Fruit fly (Drosophila melanogaster): ENCODE data around the gene CG31337.

dm6 chr3R:13538723-13539269 lies 6.4 kb downstream of the CG31337 start:
- no peak for TF ChIP-seq psq (optimal IDR thresholded peaks at IDR 0.05)
- TF ChIP-seq usp (GFP tag; optimal IDR thresholded peaks at IDR 0.05): no peak

Measured in whole organism.